Worm (Caenorhabditis elegans): Measurements from ENCODE around the gene math-18.

DNA sequence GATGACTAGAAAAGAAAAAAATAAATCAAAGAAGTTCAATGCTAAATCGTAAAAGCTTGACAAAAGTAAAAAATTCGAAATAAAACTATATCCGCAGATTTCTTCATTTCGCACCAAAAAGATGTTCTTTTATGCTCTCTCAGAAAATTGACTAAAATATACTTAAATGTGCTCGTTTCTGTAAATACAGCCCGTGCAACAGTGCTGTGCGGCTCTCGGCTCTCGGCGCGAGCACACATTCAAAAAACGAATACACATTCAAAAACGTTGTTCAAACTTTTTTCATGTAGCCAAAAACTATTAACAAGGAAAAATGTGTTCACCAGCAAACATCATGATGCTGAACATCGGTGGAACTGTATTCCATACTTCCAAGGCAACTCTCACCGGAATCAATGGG is 13.0 kb upstream of the math-18 start, which contains the start of gene C40A11.3:
- TF ChIP-seq him-1 (tag; optimal IDR thresholded peaks at IDR 0.05) (no peak), dao-5 (tag; optimal IDR thresholded peaks at IDR 0.05) (no peak), W03F9.2 (tag; optimal IDR thresholded peaks at IDR 0.05) (no peak)

All from whole organism, L4/young adult.